Fruit fly (Drosophila melanogaster) whole organism, embryonic: Measurements from ENCODE around the gene CG5665.

Experiments used
- ATbp ChIP-seq: fragments of 200-800 bp; sonication (Bioruptor generic); optimal IDR thresholded peaks from 2 replicates; lab custom pipeline; 2017; ENCODE audit warnings: missing biosample characterization, mild to moderate bottlenecking, missing genetic modification characterization, missing genetic modification reagents
- Asciz ChIP-seq: fragments of 200-800 bp; sonication (Bioruptor generic); optimal IDR thresholded peaks from 2 replicates; lab custom pipeline; 2017; ENCODE audit warnings: missing biosample characterization, mild to moderate bottlenecking, missing genetic modification characterization, missing genetic modification reagents
- Atf-2 ChIP-seq: fragments of 200-800 bp; sonication (Bioruptor generic); optimal IDR thresholded peaks from 2 replicates; lab custom pipeline; 2016; ENCODE audit warnings: missing biosample characterization, missing genetic modification characterization
- BtbVII ChIP-seq: fragments of 200-800 bp; sonication (Bioruptor generic); optimal IDR thresholded peaks from 3 replicates; lab custom pipeline; 2017; ENCODE audit warnings: missing biosample characterization, mild to moderate bottlenecking, missing genetic modification characterization
- CG10321 ChIP-seq: fragments of 200-800 bp; sonication (Bioruptor generic); IDR thresholded peaks from 2 replicates; pipeline ENCODE4 v1.3.6; 2022; ENCODE audit warnings: missing biosample characterization, missing genetic modification characterization
- CG10366 ChIP-seq: fragments of 200-800 bp; sonication (Bioruptor generic); IDR thresholded peaks from 2 replicates; pipeline ENCODE4 v1.3.6; 2022; ENCODE audit warnings: missing biosample characterization, missing genetic modification characterization
- CG10565 ChIP-seq: fragments of 200-800 bp; sonication (Bioruptor generic); optimal IDR thresholded peaks from 3 replicates; lab custom pipeline; 2016; ENCODE audit warnings: missing biosample characterization, mild to moderate bottlenecking, missing genetic modification characterization
- CG10959 ChIP-seq: fragments of 200-800 bp; sonication (Bioruptor generic); IDR thresholded peaks from 2 replicates; pipeline ENCODE4 v1.3.6; 2022; ENCODE audit warnings: missing biosample characterization, missing genetic modification characterization
- CG11695 ChIP-seq: fragments of 200-800 bp; sonication (Bioruptor generic); IDR thresholded peaks from 3 replicates; pipeline ENCODE4 v1.3.6; 2022; ENCODE audit warnings: missing biosample characterization, missing genetic modification characterization
- CG11723 ChIP-seq: fragments of 200-800 bp; sonication (Bioruptor generic); optimal IDR thresholded peaks from 2 replicates; lab custom pipeline; 2017; ENCODE audit warnings: missing biosample characterization, mild to moderate bottlenecking, missing genetic modification characterization
- CG17359 ChIP-seq: fragments of 200-800 bp; sonication (Bioruptor generic); optimal IDR thresholded peaks from 3 replicates; lab custom pipeline; 2018; ENCODE audit warnings: missing biosample characterization, mild to moderate bottlenecking, missing genetic modification characterization, moderate library complexity
- CG18599 ChIP-seq: fragments of 200-800 bp; sonication (Bioruptor generic); optimal IDR thresholded peaks from 3 replicates; lab custom pipeline; 2017; ENCODE audit warnings: missing biosample characterization, missing genetic modification characterization, mild to moderate bottlenecking, moderate library complexity, missing genetic modification reagents
- CG2116 ChIP-seq: fragments of 200-800 bp; sonication (Bioruptor generic); optimal IDR thresholded peaks from 3 replicates; lab custom pipeline; 2018; ENCODE audit warnings: missing biosample characterization, mild to moderate bottlenecking, missing genetic modification characterization
- CG32532 ChIP-seq: fragments of 200-800 bp; sonication (Bioruptor generic); IDR thresholded peaks from 2 replicates; pipeline ENCODE4 v1.3.6; 2022; ENCODE audit warnings: missing biosample characterization, missing genetic modification characterization
- CG8089 ChIP-seq: fragments of 200-800 bp; sonication (Bioruptor generic); optimal IDR thresholded peaks from 3 replicates; lab custom pipeline; 2016; ENCODE audit warnings: missing biosample characterization, missing genetic modification characterization
- CG9817 ChIP-seq: fragments of 200-800 bp; sonication (Bioruptor generic); optimal IDR thresholded peaks from 2 replicates; lab custom pipeline; 2018; ENCODE audit warnings: missing biosample characterization, mild to moderate bottlenecking, missing genetic modification characterization, moderate library complexity
- Deaf1 ChIP-seq: fragments of 200-800 bp; optimal IDR thresholded peaks from 3 replicates; lab custom pipeline; 2019; ENCODE audit warnings: missing biosample characterization, mild to moderate bottlenecking, missing genetic modification characterization, moderate library complexity
- Dfd ChIP-seq, 2 experiments: fragments of >200 bp; optimal IDR thresholded peaks; 2 replicates each; lab custom pipeline; 2017; ENCODE audit warnings: missing biosample characterization in 2 of 2, missing genetic modification characterization in 2 of 2
- Dll ChIP-seq: fragments of 200-800 bp; sonication (Bioruptor generic); IDR thresholded peaks from 4 replicates; pipeline ENCODE4 v1.3.6; 2022; ENCODE audit warnings: missing biosample characterization, missing genetic modification characterization; ENCODE audit not compliant: partially characterized antibody
- Fer3 ChIP-seq: fragments of 200-800 bp; sonication (Bioruptor generic); optimal IDR thresholded peaks from 2 replicates; lab custom pipeline; 2018; ENCODE audit warnings: missing biosample characterization, mild to moderate bottlenecking, missing genetic modification characterization, moderate library complexity
- MTF-1 ChIP-seq: fragments of 200-800 bp; sonication (Bioruptor generic); optimal IDR thresholded peaks from 2 replicates; lab custom pipeline; 2018; ENCODE audit warnings: missing biosample characterization, mild to moderate bottlenecking, missing genetic modification characterization, borderline replicate concordance
- Opbp ChIP-seq: fragments of 200-800 bp; sonication (Bioruptor generic); IDR thresholded peaks from 3 replicates; pipeline ENCODE4 v1.3.6; 2022; ENCODE audit warnings: missing biosample characterization, missing genetic modification characterization; ENCODE audit not compliant: partially characterized antibody
- Ravus ChIP-seq: fragments of 200-800 bp; sonication (Bioruptor generic); IDR thresholded peaks from 2 replicates; pipeline ENCODE4 v1.3.6; 2022; ENCODE audit warnings: missing biosample characterization, missing genetic modification characterization
- Xbp1 ChIP-seq: fragments of 200-800 bp; sonication (Bioruptor generic); optimal IDR thresholded peaks from 3 replicates; lab custom pipeline; 2016; ENCODE audit warnings: missing biosample characterization, mild to moderate bottlenecking, missing genetic modification characterization
- abd-A ChIP-seq: fragments of 200-800 bp; sonication (Bioruptor generic); optimal IDR thresholded peaks from 3 replicates; lab custom pipeline; 2019; ENCODE audit warnings: missing biosample characterization, mild to moderate bottlenecking, missing genetic modification characterization, moderate library complexity
- cg ChIP-seq: fragments of 200-800 bp; sonication (Bioruptor generic); optimal IDR thresholded peaks from 3 replicates; lab custom pipeline; 2019; ENCODE audit warnings: missing biosample characterization, mild to moderate bottlenecking, missing genetic modification characterization, moderate library complexity
- chif ChIP-seq, 2 experiments: fragments of 200-800 bp; sonication (Bioruptor generic); optimal IDR thresholded peaks; 3 replicates each; lab custom pipeline; 2016; ENCODE audit warnings: missing biosample characterization in 2 of 2, missing genetic modification characterization in 2 of 2
- da ChIP-seq: fragments of 200-800 bp; sonication (Bioruptor generic); optimal IDR thresholded peaks from 2 replicates; lab custom pipeline; 2016; ENCODE audit warnings: missing biosample characterization, missing genetic modification characterization
- danr ChIP-seq: fragments of 200-800 bp; sonication (Bioruptor generic); IDR thresholded peaks from 2 replicates; pipeline ENCODE4 v1.3.6; 2022; ENCODE audit warnings: missing biosample characterization, missing genetic modification characterization
- dm ChIP-seq: fragments of 200-800 bp; sonication (Bioruptor generic); optimal IDR thresholded peaks from 3 replicates; lab custom pipeline; 2016; ENCODE audit warnings: missing biosample characterization, missing genetic modification characterization
- ems ChIP-seq: fragments of 200-800 bp; sonication (Bioruptor generic); optimal IDR thresholded peaks from 3 replicates; lab custom pipeline; 2016; ENCODE audit warnings: missing biosample characterization, missing genetic modification characterization
- exex ChIP-seq: fragments of 200-800 bp; sonication (Bioruptor generic); optimal IDR thresholded peaks from 4 replicates; lab custom pipeline; 2018; ENCODE audit warnings: missing biosample characterization, mild to moderate bottlenecking, missing genetic modification characterization, moderate library complexity
- fd64A ChIP-seq: fragments of 200-800 bp; sonication (Bioruptor generic); optimal IDR thresholded peaks from 3 replicates; lab custom pipeline; 2018; ENCODE audit warnings: missing biosample characterization, mild to moderate bottlenecking, missing genetic modification characterization
- hb ChIP-seq: fragments of 200-800 bp; sonication (Bioruptor generic); IDR thresholded peaks from 3 replicates; pipeline ENCODE4 v1.3.6; 2022; ENCODE audit warnings: missing biosample characterization, missing genetic modification characterization; ENCODE audit not compliant: partially characterized antibody
- her ChIP-seq: fragments of 200-800 bp; sonication (Bioruptor generic); optimal IDR thresholded peaks from 2 replicates; lab custom pipeline; 2016; ENCODE audit warnings: missing biosample characterization, missing genetic modification characterization
- insv ChIP-seq, 2 experiments: fragments of 200-800 bp; sonication (Bioruptor generic); optimal IDR thresholded peaks; 3 replicates each; lab custom pipeline; 2016 to 2018; ENCODE audit warnings: missing biosample characterization in 2 of 2, missing genetic modification characterization in 2 of 2
- kni ChIP-seq: fragments of 200-800 bp; sonication (Bioruptor generic); optimal IDR thresholded peaks from 3 replicates; lab custom pipeline; 2017; ENCODE audit warnings: mild to moderate bottlenecking, missing biosample characterization, missing genetic modification reagents, missing genetic modification characterization
- mld ChIP-seq: fragments of 200-800 bp; sonication (Bioruptor generic); IDR thresholded peaks from 3 replicates; pipeline ENCODE4 v1.3.6; 2022; ENCODE audit warnings: missing biosample characterization, missing genetic modification characterization; ENCODE audit not compliant: partially characterized antibody
- otp ChIP-seq: fragments of 200-800 bp; sonication (Bioruptor generic); IDR thresholded peaks from 3 replicates; pipeline ENCODE4, ENCODE4 v1.3.6; 2022; ENCODE audit warnings: missing biosample characterization, missing genetic modification characterization
- pita ChIP-seq: fragments of 200-800 bp; sonication (Bioruptor generic); optimal IDR thresholded peaks from 2 replicates; lab custom pipeline; 2017; ENCODE audit warnings: missing biosample characterization, mild to moderate bottlenecking, missing genetic modification characterization
- prd ChIP-seq, 3 experiments: fragments of >200 bp in 2 of 3; fragments of 200-800 bp in 1 of 3; sonication (Bioruptor generic) in 1 of 3; optimal IDR thresholded peaks in 2 of 3; IDR thresholded peaks in 1 of 3; 2 replicates in 2 of 3; 3 replicates in 1 of 3; pipeline versions ENCODE4 v1.3.6 to Lab custom; 2017 to 2022; ENCODE audit warnings: missing biosample characterization in 1 of 3, missing genetic modification characterization in 1 of 3
- scrt ChIP-seq: fragments of 200-800 bp; sonication (Bioruptor generic); optimal IDR thresholded peaks from 2 replicates; lab custom pipeline; 2018; ENCODE audit warnings: missing biosample characterization, mild to moderate bottlenecking, missing genetic modification characterization, moderate library complexity
- sqz ChIP-seq: fragments of 200-800 bp; sonication (Bioruptor generic); optimal IDR thresholded peaks from 3 replicates; lab custom pipeline; 2018; ENCODE audit warnings: missing biosample characterization, mild to moderate bottlenecking, missing genetic modification characterization
- sug ChIP-seq: fragments of 200-800 bp; optimal IDR thresholded peaks from 2 replicates; lab custom pipeline; 2019; ENCODE audit warnings: missing biosample characterization, mild to moderate bottlenecking, missing genetic modification characterization, moderate library complexity
- tin ChIP-seq: fragments of 200-800 bp; sonication (Bioruptor generic); optimal IDR thresholded peaks from 3 replicates; lab custom pipeline; 2016; ENCODE audit warnings: missing biosample characterization, missing genetic modification characterization
- unc-4 ChIP-seq: fragments of 200-800 bp; sonication (Bioruptor generic); IDR thresholded peaks from 2 replicates; pipeline ENCODE4 v1.3.6; 2022; ENCODE audit warnings: missing biosample characterization, missing genetic modification characterization; ENCODE audit not compliant: partially characterized antibody
- z ChIP-seq: fragments of 200-800 bp; sonication (Bioruptor generic); IDR thresholded peaks from 3 replicates; pipeline ENCODE4 v1.3.6; 2022; ENCODE audit warnings: missing biosample characterization, missing genetic modification characterization
- zfh2 ChIP-seq: fragments of 200-800 bp; sonication (Bioruptor generic); optimal IDR thresholded peaks from 2 replicates; lab custom pipeline; 2016; ENCODE audit warnings: missing biosample characterization, missing genetic modification characterization

Gene CG5665

DNA sequence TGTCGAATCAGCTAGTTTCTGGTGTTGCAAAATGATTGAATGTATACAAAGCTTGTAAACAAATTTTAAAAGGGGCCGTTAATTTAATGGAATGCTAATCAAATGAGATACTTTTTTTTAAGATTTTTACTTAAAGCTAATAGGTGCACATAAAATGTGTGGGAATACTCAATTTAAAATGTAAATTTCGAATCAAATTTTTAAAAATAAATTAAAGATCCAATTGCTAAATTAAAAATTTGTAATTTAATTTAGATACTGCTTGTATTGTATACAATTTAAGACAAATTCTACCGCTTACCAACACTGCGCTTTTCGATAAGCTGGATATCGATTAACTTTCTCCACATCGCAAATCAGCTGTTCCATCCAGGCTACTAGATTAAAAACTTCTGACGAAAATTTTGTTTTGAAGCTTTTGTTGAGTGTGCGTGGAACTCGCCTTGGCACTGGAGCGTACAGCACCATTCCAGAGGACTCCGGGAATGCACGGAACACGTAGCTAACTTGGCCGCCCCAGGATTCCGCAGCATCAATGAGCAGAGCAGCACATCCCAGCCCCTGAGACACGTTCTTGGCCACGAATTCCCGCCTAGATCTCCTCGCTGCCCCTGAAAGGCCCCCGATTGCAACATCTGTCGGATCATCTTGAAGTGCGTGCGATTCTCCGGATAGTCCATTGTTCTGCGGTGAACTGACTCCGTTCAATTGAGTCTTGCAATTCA is 25.9 kb downstream of the CG5665 start, which contains the start of the genes CG5498 and fbl (continued):
- TF ChIP-seq Ravus (GFP tag; lab: Robert Waterston, UW) (no peak), Dfd (GFP tag; optimal IDR thresholded peaks at IDR 0.05; lab: Kevin White, UChicago) (no peak), CG10366 (GFP tag; lab: Robert Waterston, UW) (no peak; the same call in 1 of the 2 replicates), kni (GFP tag; lab: Kevin White, UChicago) (peak; percentile 32), CG18599 (GFP tag; lab: Kevin White, UChicago) (peak; percentile 77), Deaf1 (tag; lab: Kevin White, UChicago) (peak; percentile 45), Xbp1 (GFP tag; lab: Kevin White, UChicago) (peak; percentile 63), cg (GFP tag; lab: Kevin White, UChicago) (no peak), MTF-1 (GFP tag; lab: Kevin White, UChicago) (no peak), insv (GFP tag; optimal IDR thresholded peaks at IDR 0.05; lab: Kevin White, UChicago) (peak in 1 of 2 experiments; percentile 45), BtbVII (peak; percentile 52), scrt (GFP tag; lab: Kevin White, UChicago) (peak; percentile 49), CG10959 (GFP tag; lab: Robert Waterston, UW) (no peak), Atf-2 (no peak), Asciz (GFP tag; lab: Kevin White, UChicago) (peak; percentile 38), ems (GFP tag; lab: Kevin White, UChicago) (no peak), ATbp (GFP tag; lab: Kevin White, UChicago) (no peak), z (GFP tag; lab: Robert Waterston, UW) (no peak), CG32532 (GFP tag; lab: Robert Waterston, UW) (peak; percentile 52; the same call in 1 of the 2 replicates), CG9817 (tag; lab: Kevin White, UChicago) (peak; percentile 40), CG11723 (GFP tag; lab: Kevin White, UChicago) (no peak), da (GFP tag; lab: Kevin White, UChicago) (no peak), abd-A (tag; lab: Kevin White, UChicago) (no peak), chif (GFP tag; optimal IDR thresholded peaks at IDR 0.05; lab: Kevin White, UChicago) (peak in 1 of 2 experiments; percentile 24), her (GFP tag; lab: Kevin White, UChicago) (no peak), unc-4 (peak; percentile 62), sug (tag; lab: Kevin White, UChicago) (peak; percentile 68), CG11695 (peak; percentile 65; the same call in 2 of the 3 replicates), sqz (no peak), CG10321 (0 out of 2 replicates have a peak, but pooled peaks have one; percentile 13), hb (GFP tag; lab: Robert Waterston, UW) (no peak), exex (peak; percentile 54), Dll (peak; percentile 49; the same call in 1 of the 4 replicates), zfh2 (GFP tag; lab: Kevin White, UChicago) (peak; percentile 45), CG17359 (tag; lab: Kevin White, UChicago) (peak; percentile 56), pita (GFP tag; lab: Kevin White, UChicago) (no peak), danr (no peak), tin (GFP tag; lab: Kevin White, UChicago) (peak; percentile 46), CG2116 (GFP tag; lab: Kevin White, UChicago) (peak; percentile 76), Opbp (GFP tag; lab: Robert Waterston, UW) (no peak), CG8089 (GFP tag; lab: Kevin White, UChicago) (no peak), otp (GFP tag; lab: Robert Waterston, UW) (no peak), Fer3 (tag; lab: Kevin White, UChicago) (peak; percentile 65), fd64A (no peak), prd (optimal IDR thresholded peaks at IDR 0.05; lab: Kevin White, UChicago) (no peak), prd (GFP tag; IDR thresholded peaks at IDR 0.05; lab: Robert Waterston, UW) (peak; percentile 63), mld (GFP tag; lab: Robert Waterston, UW) (peak; percentile 54; the same call in 1 of the 3 replicates), CG10565 (GFP tag; lab: Kevin White, UChicago) (no peak), dm (no peak)
